Worm (Caenorhabditis elegans) whole organism, L1 larva: ENCODE data around the gene F44G4.5.

Experiments
- F16B12.6 ChIP-seq: fragments of 150-350 bp; optimal IDR thresholded peaks from 2 replicates; lab custom pipeline; 2014; ENCODE audit warnings: missing biosample characterization, missing genetic modification characterization
- alr-1 ChIP-seq: fragments of 200-800 bp; sonication (Bioruptor generic); optimal IDR thresholded peaks from 2 replicates; lab custom pipeline; 2018; ENCODE audit warnings: borderline replicate concordance, mild to moderate bottlenecking, missing genetic modification characterization, missing compliant biosample characterization
- aly-2 ChIP-seq: fragments of 150-350 bp; optimal IDR thresholded peaks from 2 replicates; lab custom pipeline; 2014; ENCODE audit warnings: missing biosample characterization, missing genetic modification characterization
- ama-1 ChIP-seq: fragments of 150-350 bp; optimal IDR thresholded peaks from 2 replicates; lab custom pipeline; 2014
- ceh-82 ChIP-seq, 3 experiments: fragments of 150-350 bp in 1 of 3; sonication (generic microtip) in 2 of 3; optimal IDR thresholded peaks; 2 replicates each; lab custom pipeline; 2014 to 2017; ENCODE audit warnings: missing biosample characterization in 3 of 3, missing genetic modification characterization in 3 of 3
- ceh-88 ChIP-seq: fragments of 200-800 bp; sonication (Bioruptor generic); IDR thresholded peaks from 2 replicates; pipeline ENCODE4 v1.3.6; 2022; ENCODE audit warnings: missing genetic modification characterization, missing compliant biosample characterization
- ces-1 ChIP-seq: fragments of 150-350 bp; optimal IDR thresholded peaks from 2 replicates; lab custom pipeline; 2014; ENCODE audit warnings: missing biosample characterization, missing genetic modification reagents, missing genetic modification characterization
- dpl-1 ChIP-seq, 3 experiments: fragments of 150-350 bp in 2 of 3; sonication (generic microtip) in 1 of 3; optimal IDR thresholded peaks; 2 replicates each; lab custom pipeline; 2014 to 2017; ENCODE audit warnings: missing biosample characterization in 3 of 3, missing genetic modification characterization in 3 of 3, missing genetic modification reagents in 3 of 3
- efl-1 ChIP-seq, 4 experiments: fragments of 150-350 bp; optimal IDR thresholded peaks in 3 of 4; peaks in 1 of 4; 1 replicate in 1 of 4; 2 replicates in 3 of 4; lab custom pipeline; 2014; ENCODE audit warnings: missing biosample characterization in 2 of 4, missing genetic modification characterization in 2 of 4, missing genetic modification reagents in 2 of 4
- fkh-8 ChIP-seq: sonication (generic microtip); optimal IDR thresholded peaks from 2 replicates; lab custom pipeline; 2016; ENCODE audit warnings: mild to moderate bottlenecking, missing genetic modification characterization, missing compliant biosample characterization
- fos-1 ChIP-seq: fragments of 150-350 bp; optimal IDR thresholded peaks from 2 replicates; lab custom pipeline; 2014; ENCODE audit warnings: missing biosample characterization, missing genetic modification characterization
- hpl-2 ChIP-seq: fragments of 150-350 bp; optimal IDR thresholded peaks from 2 replicates; lab custom pipeline; 2014; ENCODE audit warnings: missing biosample characterization, missing genetic modification reagents, missing genetic modification characterization
- lin-14 ChIP-seq: fragments of 200-800 bp; sonication (Bioruptor generic); optimal IDR thresholded peaks from 2 replicates; lab custom pipeline; 2018; ENCODE audit warnings: mild to moderate bottlenecking, missing genetic modification characterization, moderate library complexity, missing compliant biosample characterization
- lin-15B ChIP-seq: fragments of 150-350 bp; sonication (generic microtip); optimal IDR thresholded peaks from 3 replicates; lab custom pipeline; 2014; ENCODE audit warnings: missing biosample characterization, missing genetic modification characterization
- lin-35 ChIP-seq, 2 experiments: fragments of 150-350 bp; optimal IDR thresholded peaks; 2 replicates each; lab custom pipeline; 2014; ENCODE audit warnings: missing biosample characterization in 2 of 2, missing genetic modification characterization in 2 of 2, missing genetic modification reagents in 2 of 2
- lir-3 ChIP-seq: sonication (generic microtip); optimal IDR thresholded peaks from 2 replicates; lab custom pipeline; 2016; ENCODE audit warnings: mild to moderate bottlenecking, missing genetic modification characterization, moderate library complexity, missing compliant biosample characterization; ENCODE audit not compliant: poor library complexity
- lsy-2 ChIP-seq, 2 experiments: fragments of 150-350 bp; optimal IDR thresholded peaks; 2 replicates each; lab custom pipeline; 2014; ENCODE audit warnings: missing biosample characterization in 2 of 2, missing genetic modification characterization in 2 of 2
- mdl-1 ChIP-seq, 2 experiments: fragments of 150-350 bp; optimal IDR thresholded peaks; 2 replicates each; lab custom pipeline; 2014 to 2017; ENCODE audit warnings: missing biosample characterization in 2 of 2, missing genetic modification characterization in 2 of 2, inconsistent platforms in 1 of 2
- mep-1 ChIP-seq: fragments of 150-350 bp; optimal IDR thresholded peaks from 2 replicates; lab custom pipeline; 2014; ENCODE audit warnings: missing biosample characterization, missing genetic modification characterization
- nhr-19 ChIP-seq: fragments of 200-800 bp; sonication (Bioruptor generic); conservative IDR thresholded peaks from 2 replicates; pipeline ENCODE4 v1.3.6; 2022; ENCODE audit warnings: missing genetic modification characterization, missing compliant biosample characterization
- nhr-20 ChIP-seq: sonication (generic microtip); optimal IDR thresholded peaks from 2 replicates; lab custom pipeline; 2016; ENCODE audit warnings: mild to moderate bottlenecking, missing genetic modification characterization, missing compliant biosample characterization
- nhr-47 ChIP-seq: sonication (generic microtip); optimal IDR thresholded peaks from 2 replicates; lab custom pipeline; 2016; ENCODE audit warnings: mild to moderate bottlenecking, missing genetic modification characterization, moderate library complexity, missing compliant biosample characterization
- nhr-71 ChIP-seq: sonication (generic microtip); optimal IDR thresholded peaks from 2 replicates; lab custom pipeline; 2016; ENCODE audit warnings: mild to moderate bottlenecking, missing genetic modification characterization, moderate library complexity, missing compliant biosample characterization
- nhr-76 ChIP-seq: sonication (generic microtip); optimal IDR thresholded peaks from 2 replicates; lab custom pipeline; 2017; ENCODE audit warnings: missing biosample characterization, missing genetic modification characterization
- nhr-85 ChIP-seq: sonication (generic microtip); peaks from one replicate; lab custom pipeline; 2016; ENCODE audit warnings: missing genetic modification characterization, inconsistent platforms, missing compliant biosample characterization
- pag-3 ChIP-seq: sonication (generic microtip); optimal IDR thresholded peaks from 2 replicates; lab custom pipeline; 2017; ENCODE audit warnings: missing genetic modification characterization, mild to moderate bottlenecking, missing compliant biosample characterization, antibody characterized with exemption, borderline replicate concordance; ENCODE audit not compliant: insufficient read depth
- pax-3 ChIP-seq: fragments of 200-800 bp; sonication (Bioruptor generic); optimal IDR thresholded peaks from 2 replicates; lab custom pipeline; 2018; ENCODE audit warnings: mild to moderate bottlenecking, missing genetic modification characterization, moderate library complexity, missing compliant biosample characterization
- pqm-1 ChIP-seq: sonication (generic microtip); optimal IDR thresholded peaks from 3 replicates; lab custom pipeline; 2017; ENCODE audit warnings: missing biosample characterization, missing genetic modification characterization
- skn-1 ChIP-seq: fragments of 150-350 bp; optimal IDR thresholded peaks from 2 replicates; lab custom pipeline; 2014; ENCODE audit warnings: missing biosample characterization, missing genetic modification characterization
- snu-23 ChIP-seq: sonication (generic microtip); optimal IDR thresholded peaks from 2 replicates; lab custom pipeline; 2016; ENCODE audit warnings: missing genetic modification characterization, missing compliant biosample characterization
- sup-37 ChIP-seq: fragments of 200-800 bp; sonication (Bioruptor generic); optimal IDR thresholded peaks from 2 replicates; lab custom pipeline; 2018; ENCODE audit warnings: mild to moderate bottlenecking, missing genetic modification characterization, missing compliant biosample characterization
- swsn-7 ChIP-seq: sonication (generic microtip); optimal IDR thresholded peaks from 2 replicates; lab custom pipeline; 2016; ENCODE audit warnings: missing genetic modification characterization, missing compliant biosample characterization
- unc-86 ChIP-seq: sonication (generic microtip); optimal IDR thresholded peaks from 2 replicates; lab custom pipeline; 2016; ENCODE audit warnings: missing genetic modification characterization, missing compliant biosample characterization
- vab-15 ChIP-seq: sonication (generic microtip); optimal IDR thresholded peaks from 2 replicates; lab custom pipeline; 2017; ENCODE audit warnings: missing genotype, mild to moderate bottlenecking, missing genetic modification characterization, missing compliant biosample characterization

The F44G4.5 gene

ce11 chrII:9005067-9005466 is 4.8 kb upstream of the F44G4.5 start, which contains the start of gene F44G4.7:
F44G4.7 (minus strand) TSS chrII:9005167.
- no peak for TF ChIP-seq skn-1 (tag; lab: Kevin White, UChicago)
- no peak for TF ChIP-seq pax-3 (tag; lab: Kevin White, UChicago)
- TF ChIP-seq nhr-76 (tag; lab: Kevin White, UChicago): no peak
- TF ChIP-seq fkh-8: peak; percentile 7

- TF ChIP-seq efl-1 (optimal IDR thresholded peaks at IDR 0.05; lab: Kevin White, UChicago): no peak
- peak in 1 of 2 experiments; percentile 28 for TF ChIP-seq efl-1 (GFP tag; optimal IDR thresholded peaks at IDR 0.05 in 1 of 2; lab: Kevin White, UChicago)
- no peak for TF ChIP-seq mep-1 (tag; lab: Kevin White, UChicago)
- TF ChIP-seq nhr-20 (tag; lab: Kevin White, UChicago): no peak
- TF ChIP-seq aly-2: no peak
Measured at ce11 chrII:9001743-9002222, 1.6 kb upstream of the F44G4.5 start, which contains the start of gene F44G4.6. F44G4.6 (minus strand) TSS chrII:9001793.

- TF ChIP-seq F16B12.6 (tag; lab: Kevin White, UChicago) (peak; percentile 84), nhr-19 (no peak), lin-35 (GFP tag; optimal IDR thresholded peaks at IDR 0.05; lab: Kevin White, UChicago) (peak; percentile 14 to 55), nhr-85 (tag; lab: Kevin White, UChicago) (peak; percentile 8), aly-2 (no peak), vab-15 (peak; percentile 14), lin-15B (no peak), nhr-71 (tag; lab: Kevin White, UChicago) (peak; percentile 14), nhr-47 (tag; lab: Kevin White, UChicago) (peak; percentile 33), lin-14 (GFP tag; lab: Kevin White, UChicago) (peak; percentile 18), swsn-7 (tag; lab: Kevin White, UChicago) (peak; percentile 14), dpl-1 (GFP tag; optimal IDR thresholded peaks at IDR 0.05; lab: Kevin White, UChicago) (peak; percentile 24 to 60 (median 26)), efl-1 (optimal IDR thresholded peaks at IDR 0.05; lab: Kevin White, UChicago) (peak; percentile 31 to 35), efl-1 (GFP tag; optimal IDR thresholded peaks at IDR 0.05 in 1 of 2; lab: Kevin White, UChicago) (peak; percentile 49 to 91), mep-1 (tag; lab: Kevin White, UChicago) (peak; percentile 77), lir-3 (no peak), ces-1 (peak; percentile 24), nhr-20 (tag; lab: Kevin White, UChicago) (no peak), lsy-2 (tag; optimal IDR thresholded peaks at IDR 0.05; lab: Kevin White, UChicago) (peak; percentile 73 to 96), snu-23 (peak; percentile 15)
Measured at ce11 chrII:8997479-8997878, 2.8 kb downstream of the F44G4.5 start, which contains the start of the genes F44G4.3 and tdp-1. F44G4.3 (minus strand) TSS chrII:8997662. tdp-1 (plus strand) TSS chrII:8997825.

ce11 chrII:8996064-8996463 is 4.2 kb downstream of the F44G4.5 start, which contains the start of gene ndub-2:
ndub-2 (plus strand) TSS chrII:8996364.
- TF ChIP-seq efl-1 (optimal IDR thresholded peaks at IDR 0.05; lab: Kevin White, UChicago): no peak
- TF ChIP-seq efl-1 (GFP tag; optimal IDR thresholded peaks at IDR 0.05 in 1 of 2; lab: Kevin White, UChicago): peak in 1 of 2 experiments; percentile 45
- no peak for TF ChIP-seq dpl-1 (GFP tag; optimal IDR thresholded peaks at IDR 0.05; lab: Kevin White, UChicago)
- TF ChIP-seq mdl-1 (tag; optimal IDR thresholded peaks at IDR 0.05; lab: Kevin White, UChicago): no peak
- no peak for TF ChIP-seq unc-86 (tag; lab: Kevin White, UChicago)
- no peak for TF ChIP-seq sup-37 (GFP tag; lab: Kevin White, UChicago)
- no peak for TF ChIP-seq pqm-1 (tag; lab: Kevin White, UChicago)

ce11 chrII:8994336-8994735 is 5.9 kb downstream of the F44G4.5 start, which contains the start of gene F44G4.1:
F44G4.1 (plus strand) TSS chrII:8994636.
- TF ChIP-seq F16B12.6 (tag; lab: Kevin White, UChicago): no peak

- no peak for TF ChIP-seq hpl-2 (GFP tag; lab: Kevin White, UChicago)
- TF ChIP-seq efl-1 (optimal IDR thresholded peaks at IDR 0.05; lab: Kevin White, UChicago): peak in 1 of 2 experiments; percentile 5
- TF ChIP-seq efl-1 (GFP tag; optimal IDR thresholded peaks at IDR 0.05 in 1 of 2; lab: Kevin White, UChicago): peak in 1 of 2 experiments; percentile 8
- no peak for TF ChIP-seq alr-1 (tag; lab: Kevin White, UChicago)
- peak; percentile 1 for TF ChIP-seq skn-1 (tag; lab: Kevin White, UChicago)
- TF ChIP-seq nhr-20 (tag; lab: Kevin White, UChicago): no peak
- no peak for TF ChIP-seq ceh-82 (tag; optimal IDR thresholded peaks at IDR 0.05; lab: Kevin White, UChicago)
- peak; percentile 84 to 97 for TF ChIP-seq lsy-2 (tag; optimal IDR thresholded peaks at IDR 0.05; lab: Kevin White, UChicago)
- peak in 2 of 3 experiments; percentile 8 to 41 for TF ChIP-seq dpl-1 (GFP tag; optimal IDR thresholded peaks at IDR 0.05; lab: Kevin White, UChicago)
- TF ChIP-seq ceh-88: no peak
- no peak for TF ChIP-seq swsn-7 (tag; lab: Kevin White, UChicago)
- TF ChIP-seq nhr-19: no peak
- no peak for TF ChIP-seq fos-1 (tag; lab: Kevin White, UChicago)
- TF ChIP-seq ama-1: no peak
- no peak for TF ChIP-seq pag-3 (tag; lab: Kevin White, UChicago)
- TF ChIP-seq F16B12.6 (tag; lab: Kevin White, UChicago): peak; percentile 74
- peak; percentile 28 for TF ChIP-seq mep-1 (tag; lab: Kevin White, UChicago)
Measured at ce11 chrII:8992780-8993179, 7.5 kb downstream of the F44G4.5 start, which contains the start of gene ooc-5. ooc-5 (plus strand) TSS chrII:8993160.
